Worm (Caenorhabditis elegans) whole organism, L2 larva: ENCODE data around the gene egl-1.

Experiments
- fos-1 ChIP-seq: fragments of 150-350 bp; optimal IDR thresholded peaks from 2 replicates; lab custom pipeline; 2014; ENCODE audit warnings: missing biosample characterization, missing genetic modification characterization
- ztf-1 ChIP-seq: fragments of 200-800 bp; sonication (Bioruptor generic); conservative IDR thresholded peaks from 2 replicates; pipeline ENCODE4 v1.3.6; 2022; ENCODE audit warnings: missing genetic modification characterization, missing compliant biosample characterization

DNA sequence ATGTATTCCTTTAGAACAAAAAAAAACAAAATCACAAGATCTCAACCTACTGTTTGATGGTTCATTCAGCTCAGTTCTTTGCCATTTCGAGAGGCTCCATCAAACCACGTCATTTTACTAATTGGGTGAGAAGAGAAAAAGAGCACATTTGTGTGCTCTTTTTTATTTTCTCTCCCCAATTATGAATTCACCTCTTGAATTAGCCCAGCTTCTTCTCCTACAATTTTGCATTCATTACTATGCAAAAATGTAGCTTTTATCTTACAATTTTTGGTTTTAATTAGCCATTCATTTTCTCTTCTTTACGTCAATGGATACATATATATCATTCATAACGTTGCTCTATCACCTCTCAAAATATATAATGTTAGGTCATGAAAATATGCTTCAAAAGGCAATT is 26.5 kb downstream of the egl-1 start:
- TF ChIP-seq ztf-1 (GFP tag; lab: Robert Waterston, UW), result no peak
- no peak for TF ChIP-seq fos-1 (tag; lab: Kevin White, UChicago)
